Fruit fly (Drosophila melanogaster) whole organism, embryonic: ENCODE results near the gene CG5399.

Source experiments
- Antp ChIP-seq: fragments of 200-800 bp; sonication (Bioruptor generic); optimal IDR thresholded peaks from 3 replicates; lab custom pipeline; 2016; ENCODE audit warnings: missing biosample characterization, missing genetic modification characterization
- CG10321 ChIP-seq: fragments of 200-800 bp; sonication (Bioruptor generic); IDR thresholded peaks from 2 replicates; pipeline ENCODE4 v1.3.6; 2022; ENCODE audit warnings: missing biosample characterization, missing genetic modification characterization
- CG11093 ChIP-seq: fragments of 200-800 bp; sonication (Bioruptor generic); IDR thresholded peaks from 3 replicates; pipeline ENCODE4 v1.3.6; 2022; ENCODE audit warnings: missing biosample characterization, missing genetic modification characterization
- CG13123 ChIP-seq: fragments of 200-800 bp; sonication (Bioruptor generic); optimal IDR thresholded peaks from 2 replicates; lab custom pipeline; 2016; ENCODE audit warnings: missing biosample characterization, missing genetic modification characterization
- CG14014 ChIP-seq: fragments of 200-800 bp; sonication (Bioruptor generic); IDR thresholded peaks from 2 replicates; pipeline ENCODE4 v1.3.6; 2022; ENCODE audit warnings: missing biosample characterization, missing genetic modification characterization
- CG14710 ChIP-seq: fragments of 200-800 bp; sonication (Bioruptor generic); optimal IDR thresholded peaks from 3 replicates; lab custom pipeline; 2019; ENCODE audit warnings: missing biosample characterization, mild to moderate bottlenecking, missing genetic modification characterization, moderate library complexity
- CG15269 ChIP-seq: fragments of 200-800 bp; sonication (Bioruptor generic); optimal IDR thresholded peaks from 2 replicates; lab custom pipeline; 2018; ENCODE audit warnings: missing biosample characterization, mild to moderate bottlenecking, missing genetic modification characterization, moderate library complexity
- CG1603 ChIP-seq: fragments of 200-800 bp; sonication (Bioruptor generic); optimal IDR thresholded peaks from 2 replicates; lab custom pipeline; 2019; ENCODE audit warnings: missing biosample characterization, mild to moderate bottlenecking, missing genetic modification characterization, moderate library complexity
- CG17328 ChIP-seq: fragments of 200-800 bp; sonication (Bioruptor generic); IDR thresholded peaks from 2 replicates; pipeline ENCODE4 v1.3.6; 2022; ENCODE audit warnings: missing biosample characterization, missing genetic modification characterization
- CG17361 ChIP-seq: fragments of 200-800 bp; sonication (Bioruptor generic); IDR thresholded peaks from 3 replicates; pipeline ENCODE4 v1.3.6; 2022; ENCODE audit warnings: missing biosample characterization, missing genetic modification characterization
- CG18262 ChIP-seq: fragments of 200-800 bp; optimal IDR thresholded peaks from 3 replicates; lab custom pipeline; 2019; ENCODE audit warnings: missing biosample characterization, mild to moderate bottlenecking, missing genetic modification characterization, moderate library complexity
- CG2678 ChIP-seq: fragments of 200-800 bp; sonication (Bioruptor generic); optimal IDR thresholded peaks from 3 replicates; lab custom pipeline; 2019; ENCODE audit warnings: missing biosample characterization, mild to moderate bottlenecking, missing genetic modification characterization, moderate library complexity
- CG30403 ChIP-seq: fragments of 200-800 bp; sonication (Bioruptor generic); optimal IDR thresholded peaks from 3 replicates; lab custom pipeline; 2016; ENCODE audit warnings: missing biosample characterization, missing genetic modification characterization
- CG31441 ChIP-seq: fragments of 200-800 bp; sonication (Bioruptor generic); IDR thresholded peaks from 2 replicates; pipeline ENCODE4 v1.3.6; 2022; ENCODE audit warnings: missing biosample characterization, missing genetic modification characterization
- CG3163 ChIP-seq: fragments of 200-800 bp; sonication (Bioruptor generic); optimal IDR thresholded peaks from 3 replicates; lab custom pipeline; 2016; ENCODE audit warnings: missing biosample characterization, missing genetic modification characterization
- CG32772 ChIP-seq: fragments of 200-800 bp; sonication (Bioruptor generic); IDR thresholded peaks from 2 replicates; pipeline ENCODE4 v1.3.6; 2022; ENCODE audit warnings: missing biosample characterization, missing genetic modification characterization
- CG3847 ChIP-seq: fragments of 200-800 bp; sonication (Bioruptor generic); IDR thresholded peaks from 2 replicates; pipeline ENCODE4 v1.3.6; 2022; ENCODE audit warnings: missing biosample characterization, missing genetic modification characterization
- CG6254 ChIP-seq: fragments of 200-800 bp; sonication (Bioruptor generic); optimal IDR thresholded peaks from 3 replicates; lab custom pipeline; 2017; ENCODE audit warnings: mild to moderate bottlenecking, missing biosample characterization, missing genetic modification reagents, missing genetic modification characterization
- CG6813 ChIP-seq: fragments of 200-800 bp; sonication (Bioruptor generic); optimal IDR thresholded peaks from 2 replicates; lab custom pipeline; 2017; ENCODE audit warnings: missing biosample characterization, missing genetic modification characterization, mild to moderate bottlenecking, moderate library complexity, missing genetic modification reagents
- CG7839 ChIP-seq: fragments of 200-800 bp; sonication (Bioruptor generic); optimal IDR thresholded peaks from 3 replicates; lab custom pipeline; 2018; ENCODE audit warnings: missing biosample characterization, mild to moderate bottlenecking, missing genetic modification characterization, moderate library complexity
- CG8359 ChIP-seq: fragments of 200-800 bp; sonication (Bioruptor generic); optimal IDR thresholded peaks from 2 replicates; lab custom pipeline; 2017; ENCODE audit warnings: missing biosample characterization, mild to moderate bottlenecking, missing genetic modification characterization, borderline replicate concordance
- CG8388 ChIP-seq: fragments of 200-800 bp; sonication (Bioruptor generic); optimal IDR thresholded peaks from 2 replicates; lab custom pipeline; 2019; ENCODE audit warnings: missing biosample characterization, mild to moderate bottlenecking, missing genetic modification characterization, moderate library complexity
- CG8765 ChIP-seq: fragments of 200-800 bp; sonication (Bioruptor generic); IDR thresholded peaks from 2 replicates; pipeline ENCODE4 v1.3.6; 2022; ENCODE audit warnings: missing biosample characterization, missing genetic modification characterization
- CkIIα-i1 ChIP-seq: fragments of 200-800 bp; sonication (Bioruptor generic); IDR thresholded peaks from 2 replicates; pipeline ENCODE4 v1.3.6; 2022; ENCODE audit warnings: missing biosample characterization, missing genetic modification characterization
- D ChIP-seq, 2 experiments: fragments of 200-800 bp in 1 of 2; fragments of >200 bp in 1 of 2; sonication (Bioruptor generic) in 1 of 2; optimal IDR thresholded peaks; 2 replicates in 1 of 2; 3 replicates in 1 of 2; lab custom pipeline; 2017; ENCODE audit warnings: mild to moderate bottlenecking in 1 of 2, missing biosample characterization in 1 of 2, missing genetic modification characterization in 1 of 2, missing genetic modification reagents in 1 of 2
- MESR4 ChIP-seq: fragments of 200-800 bp; sonication (Bioruptor generic); optimal IDR thresholded peaks from 2 replicates; lab custom pipeline; 2018; ENCODE audit warnings: missing biosample characterization, mild to moderate bottlenecking, missing genetic modification characterization, moderate library complexity
- Nf-YC ChIP-seq: fragments of 200-800 bp; optimal IDR thresholded peaks from 3 replicates; lab custom pipeline; 2019; ENCODE audit warnings: missing biosample characterization, mild to moderate bottlenecking, missing genetic modification characterization, moderate library complexity
- Six4 ChIP-seq: fragments of 200-800 bp; sonication (Bioruptor generic); optimal IDR thresholded peaks from 2 replicates; lab custom pipeline; 2016; ENCODE audit warnings: missing biosample characterization, missing genetic modification characterization
- Sry-δ ChIP-seq: fragments of 200-800 bp; sonication (Bioruptor generic); optimal IDR thresholded peaks from 2 replicates; lab custom pipeline; 2016; ENCODE audit warnings: missing biosample characterization, missing genetic modification characterization
- Vsx1 ChIP-seq: fragments of 200-800 bp; sonication (Bioruptor generic); optimal IDR thresholded peaks from 2 replicates; lab custom pipeline; 2017; ENCODE audit warnings: missing biosample characterization, mild to moderate bottlenecking, missing genetic modification characterization, missing genetic modification reagents
- Xrp1 ChIP-seq: fragments of 200-800 bp; sonication (Bioruptor generic); IDR thresholded peaks from 2 replicates; pipeline ENCODE4 v1.3.6; 2022; ENCODE audit warnings: missing biosample characterization, missing genetic modification characterization
- bab2 ChIP-seq: fragments of 200-800 bp; sonication (Bioruptor generic); optimal IDR thresholded peaks from 2 replicates; lab custom pipeline; 2016; ENCODE audit warnings: missing biosample characterization, missing genetic modification characterization
- bcd ChIP-seq: fragments of 200-800 bp; sonication (Bioruptor generic); optimal IDR thresholded peaks from 2 replicates; lab custom pipeline; 2017; ENCODE audit warnings: missing biosample characterization, mild to moderate bottlenecking, missing genetic modification characterization
- ci ChIP-seq: fragments of 200-800 bp; sonication (Bioruptor generic); IDR thresholded peaks from 3 replicates; pipeline ENCODE4 v1.3.6; 2022; ENCODE audit warnings: missing biosample characterization, missing genetic modification characterization
- dmrt11E ChIP-seq: fragments of 200-800 bp; sonication (Bioruptor generic); optimal IDR thresholded peaks from 3 replicates; lab custom pipeline; 2018; ENCODE audit warnings: missing biosample characterization, mild to moderate bottlenecking, missing genetic modification characterization, moderate library complexity
- exex ChIP-seq: fragments of 200-800 bp; sonication (Bioruptor generic); optimal IDR thresholded peaks from 4 replicates; lab custom pipeline; 2018; ENCODE audit warnings: missing biosample characterization, mild to moderate bottlenecking, missing genetic modification characterization, moderate library complexity
- eyg ChIP-seq: fragments of 200-800 bp; sonication (Bioruptor generic); optimal IDR thresholded peaks from 3 replicates; lab custom pipeline; 2016; ENCODE audit warnings: missing biosample characterization, missing genetic modification characterization
- gsb-n ChIP-seq: fragments of 200-800 bp; sonication (Bioruptor generic); optimal IDR thresholded peaks from 3 replicates; lab custom pipeline; 2018; ENCODE audit warnings: missing biosample characterization, mild to moderate bottlenecking, missing genetic modification characterization
- jing ChIP-seq: fragments of 200-800 bp; sonication (Bioruptor generic); optimal IDR thresholded peaks from 2 replicates; lab custom pipeline; 2018; ENCODE audit warnings: missing biosample characterization, mild to moderate bottlenecking, missing genetic modification characterization
- klu ChIP-seq: fragments of 200-800 bp; sonication (Bioruptor generic); IDR thresholded peaks from 2 replicates; pipeline ENCODE4 v1.3.6; 2022; ENCODE audit warnings: missing biosample characterization, missing genetic modification characterization
- nom ChIP-seq: fragments of 200-800 bp; sonication (Bioruptor generic); optimal IDR thresholded peaks from 2 replicates; lab custom pipeline; 2017; ENCODE audit warnings: missing biosample characterization, missing genetic modification characterization, mild to moderate bottlenecking, moderate library complexity, missing genetic modification reagents
- onecut ChIP-seq: fragments of 200-800 bp; sonication (Bioruptor generic); IDR thresholded peaks from 2 replicates; pipeline ENCODE4 v1.3.6; 2022; ENCODE audit warnings: missing biosample characterization, missing genetic modification characterization
- sc ChIP-seq, 3 experiments: fragments of >200 bp in 2 of 3; fragments of 200-800 bp in 1 of 3; sonication (Bioruptor generic) in 1 of 3; optimal IDR thresholded peaks; 2 replicates in 2 of 3; 3 replicates in 1 of 3; lab custom pipeline; 2017; ENCODE audit warnings: mild to moderate bottlenecking in 1 of 3, missing biosample characterization in 1 of 3, missing genetic modification characterization in 1 of 3, missing genetic modification reagents in 1 of 3
- schlank ChIP-seq: fragments of 200-800 bp; sonication (Bioruptor generic); optimal IDR thresholded peaks from 2 replicates; lab custom pipeline; 2018; ENCODE audit warnings: missing biosample characterization, mild to moderate bottlenecking, missing genetic modification characterization
- sd ChIP-seq: fragments of 200-800 bp; sonication (Bioruptor generic); optimal IDR thresholded peaks from 3 replicates; lab custom pipeline; 2018; ENCODE audit warnings: missing biosample characterization, mild to moderate bottlenecking, missing genetic modification characterization, moderate library complexity
- sens ChIP-seq: fragments of 200-800 bp; sonication (Bioruptor generic); peaks from one replicate; lab custom pipeline; 2016; ENCODE audit warnings: missing biosample characterization, missing genetic modification characterization
- unpg ChIP-seq: fragments of 200-800 bp; sonication (Bioruptor generic); optimal IDR thresholded peaks from 3 replicates; lab custom pipeline; 2018; ENCODE audit warnings: missing biosample characterization, mild to moderate bottlenecking, missing genetic modification characterization, moderate library complexity
- vfl ChIP-seq: fragments of 200-800 bp; sonication (Bioruptor generic); optimal IDR thresholded peaks from 2 replicates; lab custom pipeline; 2016; ENCODE audit warnings: missing biosample characterization, missing genetic modification characterization

CG5399 gene

dm6 chr3R:15651770-15652410 lies 43.2 kb upstream of the CG5399 start (continued):
- TF ChIP-seq CG17328 (GFP tag; lab: Robert Waterston, UW) (peak; percentile 43; the same call in 1 of the 2 replicates), CkIIα-i1 (GFP tag; lab: Robert Waterston, UW) (no peak), CG14014 (GFP tag; lab: Robert Waterston, UW) (no peak), CG8359 (GFP tag; lab: Kevin White, UChicago) (peak; percentile 48), eyg (GFP tag; lab: Kevin White, UChicago) (no peak), CG7839 (peak; percentile 40), CG17361 (GFP tag; lab: Robert Waterston, UW) (peak; percentile 45; the same call in 1 of the 3 replicates), CG15269 (tag; lab: Kevin White, UChicago) (no peak), CG3847 (no peak), CG8388 (GFP tag; lab: Kevin White, UChicago) (peak; percentile 44), CG6254 (GFP tag; lab: Kevin White, UChicago) (peak; percentile 72), schlank (tag; lab: Kevin White, UChicago) (no peak), gsb-n (peak; percentile 43), CG13123 (no peak), Xrp1 (GFP tag; lab: Robert Waterston, UW) (peak; percentile 83), dmrt11E (tag; lab: Kevin White, UChicago) (peak; percentile 73), Nf-YC (tag; lab: Kevin White, UChicago) (no peak), D (optimal IDR thresholded peaks at IDR 0.05; lab: Kevin White, UChicago) (no peak), D (GFP tag; optimal IDR thresholded peaks at IDR 0.05; lab: Kevin White, UChicago) (peak; percentile 71), MESR4 (GFP tag; lab: Kevin White, UChicago) (no peak), Sry-δ (GFP tag; lab: Kevin White, UChicago) (peak; percentile 19), bab2 (peak; percentile 37), bcd (GFP tag; lab: Kevin White, UChicago) (peak; percentile 28), CG3163 (GFP tag; lab: Kevin White, UChicago) (no peak), nom (GFP tag; lab: Kevin White, UChicago) (peak; percentile 92), CG30403 (GFP tag; lab: Kevin White, UChicago) (peak; percentile 34), CG10321 (GFP tag; lab: Robert Waterston, UW) (no peak), exex (tag; lab: Kevin White, UChicago) (no peak), ci (GFP tag; lab: Robert Waterston, UW) (peak; percentile 51; the same call in 1 of the 3 replicates), CG2678 (tag; lab: Kevin White, UChicago) (peak; percentile 36), CG6813 (GFP tag; lab: Kevin White, UChicago) (peak; percentile 47), unpg (GFP tag; lab: Kevin White, UChicago) (peak; percentile 41), CG8765 (GFP tag; lab: Robert Waterston, UW) (peak; percentile 69), Vsx1 (GFP tag; lab: Kevin White, UChicago) (no peak), Antp (GFP tag; lab: Kevin White, UChicago) (peak; percentile 11), klu (GFP tag; lab: Robert Waterston, UW) (no peak), vfl (GFP tag; lab: Kevin White, UChicago) (no peak), CG11093 (GFP tag; lab: Robert Waterston, UW) (peak; percentile 41; the same call in 1 of the 3 replicates), sd (tag; lab: Kevin White, UChicago) (no peak), sc (optimal IDR thresholded peaks at IDR 0.05; lab: Kevin White, UChicago) (no peak), sc (GFP tag; optimal IDR thresholded peaks at IDR 0.05; lab: Kevin White, UChicago) (peak; percentile 29), Six4 (GFP tag; lab: Kevin White, UChicago) (peak; percentile 60), jing (GFP tag; lab: Kevin White, UChicago) (peak; percentile 42), CG18262 (tag; lab: Kevin White, UChicago) (peak; percentile 69), onecut (GFP tag; lab: Robert Waterston, UW) (0 out of 2 replicates have a peak, but pooled peaks have one; percentile 20), CG1603 (tag; lab: Kevin White, UChicago) (peak; percentile 80), sens (peak; percentile 97), CG32772 (peak; percentile 54; the same call in 1 of the 2 replicates), CG14710 (peak; percentile 68), CG31441 (GFP tag; lab: Robert Waterston, UW) (peak; percentile 65)
